Worm (Caenorhabditis elegans) whole organism, L2 larva: ENCODE results near the gene fbxb-108.

Experiments
- F13H6.1 ChIP-seq: sonication (generic microtip); optimal IDR thresholded peaks from 2 replicates; lab custom pipeline; 2016; ENCODE audit warnings: missing genetic modification characterization, missing compliant biosample characterization
- R02D3.7 ChIP-seq: fragments of 150-350 bp; optimal IDR thresholded peaks from 2 replicates; lab custom pipeline; 2014; ENCODE audit warnings: missing biosample characterization, missing genetic modification characterization
- ZK546.5 ChIP-seq: sonication (generic microtip); optimal IDR thresholded peaks from 2 replicates; lab custom pipeline; 2017; ENCODE audit warnings: missing biosample characterization, missing genetic modification characterization
- alr-1 ChIP-seq: fragments of 150-350 bp; optimal IDR thresholded peaks from 2 replicates; lab custom pipeline; 2014; ENCODE audit warnings: missing biosample characterization, missing genetic modification characterization
- aly-2 ChIP-seq: fragments of 150-350 bp; optimal IDR thresholded peaks from 2 replicates; lab custom pipeline; 2014; ENCODE audit warnings: missing biosample characterization, missing genetic modification characterization
- ama-1 ChIP-seq: fragments of 150-350 bp; optimal IDR thresholded peaks from 2 replicates; lab custom pipeline; 2018; ENCODE audit warnings: inconsistent platforms
- blmp-1 ChIP-seq: sonication (generic microtip); optimal IDR thresholded peaks from 2 replicates; lab custom pipeline; 2017; ENCODE audit warnings: missing genetic modification characterization, mild to moderate bottlenecking, missing compliant biosample characterization, antibody characterized with exemption, moderate library complexity; ENCODE audit not compliant: insufficient read depth
- ceh-16 ChIP-seq: fragments of 150-350 bp; optimal IDR thresholded peaks from 2 replicates; lab custom pipeline; 2014; ENCODE audit warnings: missing biosample characterization, missing genetic modification characterization
- dmd-4 ChIP-seq: sonication (generic microtip); optimal IDR thresholded peaks from 2 replicates; lab custom pipeline; 2017; ENCODE audit warnings: missing biosample characterization, missing genetic modification characterization
- elt-1 ChIP-seq: fragments of 150-350 bp; optimal IDR thresholded peaks from 2 replicates; lab custom pipeline; 2014; ENCODE audit warnings: missing biosample characterization, missing genetic modification characterization
- elt-3 ChIP-seq: sonication (generic microtip); optimal IDR thresholded peaks from 2 replicates; lab custom pipeline; 2017; ENCODE audit warnings: missing biosample characterization, missing genetic modification characterization
- gmeb-1 ChIP-seq: fragments of 150-350 bp; optimal IDR thresholded peaks from 2 replicates; lab custom pipeline; 2014; ENCODE audit warnings: missing biosample characterization, missing genetic modification characterization
- lin-11 ChIP-seq: fragments of 150-350 bp; sonication (generic microtip); optimal IDR thresholded peaks from 2 replicates; lab custom pipeline; 2014; ENCODE audit warnings: missing biosample characterization, missing genetic modification characterization, inconsistent platforms, mixed read lengths
- lin-13 ChIP-seq: fragments of 150-350 bp; optimal IDR thresholded peaks from 2 replicates; lab custom pipeline; 2014; ENCODE audit warnings: missing biosample characterization, missing genetic modification reagents, missing genetic modification characterization
- lin-39 ChIP-seq: fragments of 150-350 bp; optimal IDR thresholded peaks from 2 replicates; lab custom pipeline; 2014; ENCODE audit warnings: missing biosample characterization, missing genetic modification reagents, missing genetic modification characterization
- lsy-2 ChIP-seq, 2 experiments: fragments of 150-350 bp in 1 of 2; sonication (generic microtip) in 1 of 2; optimal IDR thresholded peaks; 2 replicates each; lab custom pipeline; 2014 to 2017; ENCODE audit warnings: missing biosample characterization in 2 of 2, missing genetic modification characterization in 2 of 2
- mab-5 ChIP-seq: fragments of 150-350 bp; optimal IDR thresholded peaks from 2 replicates; lab custom pipeline; 2014; ENCODE audit warnings: missing biosample characterization, missing genetic modification characterization
- mbf-1 ChIP-seq: sonication (generic microtip); optimal IDR thresholded peaks from 2 replicates; lab custom pipeline; 2017; ENCODE audit warnings: missing biosample characterization, missing genetic modification characterization
- mdl-1 ChIP-seq, 2 experiments: fragments of 150-350 bp in 1 of 2; sonication (generic microtip) in 1 of 2; optimal IDR thresholded peaks; 2 replicates each; lab custom pipeline; 2017; ENCODE audit warnings: missing biosample characterization in 2 of 2, missing genetic modification characterization in 2 of 2
- nhr-10 ChIP-seq: sonication (generic microtip); optimal IDR thresholded peaks from 2 replicates; lab custom pipeline; 2017; ENCODE audit warnings: missing biosample characterization, missing genetic modification characterization
- nhr-11 ChIP-seq: fragments of 150-350 bp; optimal IDR thresholded peaks from 2 replicates; lab custom pipeline; 2014; ENCODE audit warnings: missing biosample characterization, missing genetic modification characterization
- nhr-129 ChIP-seq: fragments of 150-350 bp; optimal IDR thresholded peaks from 2 replicates; lab custom pipeline; 2014; ENCODE audit warnings: missing biosample characterization, missing genetic modification characterization
- nhr-21 ChIP-seq: fragments of 150-350 bp; optimal IDR thresholded peaks from 2 replicates; lab custom pipeline; 2014; ENCODE audit warnings: missing biosample characterization, missing genetic modification characterization
- nhr-23 ChIP-seq: fragments of 150-350 bp; optimal IDR thresholded peaks from 2 replicates; lab custom pipeline; 2014; ENCODE audit warnings: missing biosample characterization, missing genetic modification reagents, missing genetic modification characterization
- nhr-237 ChIP-seq: fragments of 150-350 bp; optimal IDR thresholded peaks from 2 replicates; lab custom pipeline; 2014; ENCODE audit warnings: missing biosample characterization, missing genetic modification characterization
- nhr-25 ChIP-seq: fragments of 150-350 bp; sonication (generic microtip); optimal IDR thresholded peaks from 3 replicates; lab custom pipeline; 2014; ENCODE audit warnings: missing biosample characterization, missing genetic modification characterization
- nhr-77 ChIP-seq: fragments of 150-350 bp; optimal IDR thresholded peaks from 2 replicates; lab custom pipeline; 2014; ENCODE audit warnings: missing biosample characterization, missing genetic modification characterization
- sem-4 ChIP-seq: fragments of 150-350 bp; optimal IDR thresholded peaks from 2 replicates; lab custom pipeline; 2014; ENCODE audit warnings: missing biosample characterization, missing genetic modification reagents, missing genetic modification characterization
- sma-3 ChIP-seq: sonication (generic microtip); optimal IDR thresholded peaks from 2 replicates; lab custom pipeline; 2016; ENCODE audit warnings: missing genetic modification reagents, missing genetic modification characterization, missing compliant biosample characterization
- sma-9 ChIP-seq, 2 experiments: fragments of 150-350 bp in 1 of 2; sonication (generic microtip) in 1 of 2; optimal IDR thresholded peaks; 2 replicates each; lab custom pipeline; 2014 to 2016; ENCODE audit warnings: missing genetic modification characterization in 2 of 2, mild to moderate bottlenecking in 1 of 2, missing biosample characterization in 1 of 2, missing compliant biosample characterization in 1 of 2, missing genetic modification reagents in 1 of 2, moderate library complexity in 1 of 2
- snpc-4 ChIP-seq: fragments of 150-350 bp; optimal IDR thresholded peaks from 2 replicates; lab custom pipeline; 2014; ENCODE audit warnings: missing biosample characterization, missing genetic modification characterization
- unc-55 ChIP-seq: fragments of 150-350 bp; sonication (generic microtip); optimal IDR thresholded peaks from 3 replicates; lab custom pipeline; 2014; ENCODE audit warnings: missing biosample characterization, missing genetic modification reagents, missing genetic modification characterization
- unc-62 ChIP-seq: fragments of 150-350 bp; optimal IDR thresholded peaks from 2 replicates; lab custom pipeline; 2014; ENCODE audit warnings: missing biosample characterization, missing genetic modification reagents, missing genetic modification characterization
- zag-1 ChIP-seq: fragments of 150-350 bp; optimal IDR thresholded peaks from 2 replicates; lab custom pipeline; 2014; ENCODE audit warnings: missing biosample characterization, missing genetic modification characterization
- ztf-4 ChIP-seq: fragments of 150-350 bp; optimal IDR thresholded peaks from 2 replicates; lab custom pipeline; 2014; ENCODE audit warnings: missing biosample characterization, missing genetic modification characterization

The fbxb-108 gene

ce11 chrII:2752999-2753398, 11.8 kb upstream of the fbxb-108 start, which contains the start of gene F29A7.3:
Gene F29A7.3, plus strand, starts transcription at chrII:2753299.
- TF ChIP-seq lin-39 (tag; lab: Kevin White, UChicago) (no peak), nhr-25 (tag; lab: Kevin White, UChicago) (no peak), ama-1 (lab: Kevin White, UChicago) (no peak), nhr-129 (tag; lab: Kevin White, UChicago) (no peak), ZK546.5 (tag; lab: Kevin White, UChicago) (no peak), unc-55 (GFP tag; lab: Kevin White, UChicago) (no peak), alr-1 (no peak), gmeb-1 (tag; lab: Kevin White, UChicago) (no peak), snpc-4 (tag; lab: Kevin White, UChicago) (no peak), blmp-1 (no peak), elt-3 (tag; lab: Kevin White, UChicago) (no peak), nhr-237 (no peak), mab-5 (no peak), elt-1 (tag; lab: Kevin White, UChicago) (no peak), ceh-16 (tag; lab: Kevin White, UChicago) (no peak), mbf-1 (tag; lab: Kevin White, UChicago) (no peak), nhr-23 (tag; lab: Kevin White, UChicago) (no peak), nhr-10 (tag; lab: Kevin White, UChicago) (no peak)

- TF ChIP-seq lsy-2 (tag; optimal IDR thresholded peaks at IDR 0.05; lab: Kevin White, UChicago) (no peak), ZK546.5 (tag; lab: Kevin White, UChicago) (no peak), snpc-4 (tag; lab: Kevin White, UChicago) (no peak), R02D3.7 (tag; lab: Kevin White, UChicago) (no peak), sma-9 (GFP tag; optimal IDR thresholded peaks at IDR 0.05; lab: Kevin White, UChicago) (no peak), sma-9 (tag; optimal IDR thresholded peaks at IDR 0.05; lab: Kevin White, UChicago) (no peak), nhr-21 (tag; lab: Kevin White, UChicago) (no peak), ztf-4 (tag; lab: Kevin White, UChicago) (no peak), F13H6.1 (tag; lab: Kevin White, UChicago) (no peak), nhr-129 (tag; lab: Kevin White, UChicago) (no peak), nhr-23 (tag; lab: Kevin White, UChicago) (no peak), nhr-11 (tag; lab: Kevin White, UChicago) (no peak), mbf-1 (tag; lab: Kevin White, UChicago) (no peak)
Measured at ce11 chrII:2754595-2754994, 10.2 kb upstream of the fbxb-108 start.

- TF ChIP-seq blmp-1 (no peak), sem-4 (tag; lab: Kevin White, UChicago) (no peak), nhr-77 (no peak), elt-3 (tag; lab: Kevin White, UChicago) (no peak)
Measured at ce11 chrII:2756351-2756750, 8.4 kb upstream of the fbxb-108 start.

ce11 chrII:2757954-2758353, 6.8 kb upstream of the fbxb-108 start, which contains the start of gene F29A7.8:
Gene F29A7.8, minus strand, starts transcription at chrII:2758054.
- TF ChIP-seq sma-9 (GFP tag; optimal IDR thresholded peaks at IDR 0.05; lab: Kevin White, UChicago) (no peak), sma-9 (tag; optimal IDR thresholded peaks at IDR 0.05; lab: Kevin White, UChicago) (no peak), F13H6.1 (tag; lab: Kevin White, UChicago) (no peak), aly-2 (no peak), ZK546.5 (tag; lab: Kevin White, UChicago) (no peak), ama-1 (lab: Kevin White, UChicago) (no peak), dmd-4 (tag; lab: Kevin White, UChicago) (no peak), mdl-1 (tag; optimal IDR thresholded peaks at IDR 0.05; lab: Kevin White, UChicago) (no peak), unc-62 (GFP tag; lab: Kevin White, UChicago) (no peak), lin-11 (no peak), unc-55 (GFP tag; lab: Kevin White, UChicago) (no peak), zag-1 (tag; lab: Kevin White, UChicago) (no peak), gmeb-1 (tag; lab: Kevin White, UChicago) (no peak), nhr-77 (no peak), lin-39 (tag; lab: Kevin White, UChicago) (no peak), lin-13 (GFP tag; lab: Kevin White, UChicago) (no peak), sma-3 (GFP tag; lab: Kevin White, UChicago) (no peak), snpc-4 (tag; lab: Kevin White, UChicago) (no peak), lsy-2 (tag; optimal IDR thresholded peaks at IDR 0.05; lab: Kevin White, UChicago) (no peak), R02D3.7 (tag; lab: Kevin White, UChicago) (no peak), mab-5 (no peak)
- TF ChIP-seq, all 48 proteins: peak for 0
